Fruit fly (Drosophila melanogaster) whole organism, embryonic: Measurements from ENCODE around the gene Pp1-87B.

Source experiments
- BEAF-32 ChIP-seq: fragments of 200-800 bp; sonication (Bioruptor generic); optimal IDR thresholded peaks from 3 replicates; lab custom pipeline; 2017; ENCODE audit warnings: missing biosample characterization, missing genetic modification characterization, mild to moderate bottlenecking, moderate library complexity, missing genetic modification reagents
- Bdp1 ChIP-seq: fragments of 200-800 bp; sonication (Bioruptor generic); optimal IDR thresholded peaks from 3 replicates; lab custom pipeline; 2016; ENCODE audit warnings: missing biosample characterization, missing genetic modification characterization
- Bgb ChIP-seq: fragments of 200-800 bp; sonication (Bioruptor generic); IDR thresholded peaks from 2 replicates; pipeline ENCODE4 v1.3.6; 2022; ENCODE audit warnings: missing biosample characterization, missing genetic modification characterization; ENCODE audit not compliant: partially characterized antibody
- CG1024 ChIP-seq: fragments of 200-800 bp; sonication (Bioruptor generic); IDR thresholded peaks from 2 replicates; pipeline ENCODE4 v1.3.6; 2022; ENCODE audit warnings: missing biosample characterization, missing genetic modification characterization
- CG11398 ChIP-seq: fragments of 200-800 bp; sonication (Bioruptor generic); optimal IDR thresholded peaks from 2 replicates; lab custom pipeline; 2016; ENCODE audit warnings: missing biosample characterization, missing genetic modification characterization
- CG12659 ChIP-seq: fragments of 200-800 bp; sonication (Bioruptor generic); optimal IDR thresholded peaks from 3 replicates; lab custom pipeline; 2017; ENCODE audit warnings: mild to moderate bottlenecking, missing biosample characterization, missing genetic modification reagents, missing genetic modification characterization
- CG13296 ChIP-seq: fragments of 200-800 bp; sonication (Bioruptor generic); optimal IDR thresholded peaks from 3 replicates; lab custom pipeline; 2018; ENCODE audit warnings: missing biosample characterization, mild to moderate bottlenecking, missing genetic modification characterization
- CG14965 ChIP-seq: fragments of 200-800 bp; sonication (Bioruptor generic); optimal IDR thresholded peaks from 2 replicates; lab custom pipeline; 2016; ENCODE audit warnings: missing biosample characterization, missing genetic modification characterization, borderline replicate concordance
- CG15696 ChIP-seq: fragments of 200-800 bp; sonication (Bioruptor generic); optimal IDR thresholded peaks from 2 replicates; lab custom pipeline; 2019; ENCODE audit warnings: missing biosample characterization, mild to moderate bottlenecking, missing genetic modification characterization, moderate library complexity
- CG1603 ChIP-seq: fragments of 200-800 bp; sonication (Bioruptor generic); optimal IDR thresholded peaks from 2 replicates; lab custom pipeline; 2019; ENCODE audit warnings: missing biosample characterization, mild to moderate bottlenecking, missing genetic modification characterization, moderate library complexity
- CG17568 ChIP-seq: fragments of 200-800 bp; sonication (Bioruptor generic); optimal IDR thresholded peaks from 2 replicates; lab custom pipeline; 2018; ENCODE audit warnings: missing biosample characterization, mild to moderate bottlenecking, missing genetic modification characterization, moderate library complexity
- CG17802 ChIP-seq: fragments of 200-800 bp; sonication (Bioruptor generic); optimal IDR thresholded peaks from 2 replicates; lab custom pipeline; 2018; ENCODE audit warnings: missing biosample characterization, mild to moderate bottlenecking, missing genetic modification characterization, moderate library complexity
- CG1832 ChIP-seq: fragments of 200-800 bp; sonication (Bioruptor generic); optimal IDR thresholded peaks from 2 replicates; lab custom pipeline; 2017; ENCODE audit warnings: missing biosample characterization, mild to moderate bottlenecking, missing genetic modification characterization, inconsistent platforms
- CG3163 ChIP-seq: fragments of 200-800 bp; sonication (Bioruptor generic); optimal IDR thresholded peaks from 3 replicates; lab custom pipeline; 2016; ENCODE audit warnings: missing biosample characterization, missing genetic modification characterization
- CG32532 ChIP-seq: fragments of 200-800 bp; sonication (Bioruptor generic); IDR thresholded peaks from 2 replicates; pipeline ENCODE4 v1.3.6; 2022; ENCODE audit warnings: missing biosample characterization, missing genetic modification characterization
- CG3995 ChIP-seq: fragments of 200-800 bp; sonication (Bioruptor generic); optimal IDR thresholded peaks from 3 replicates; lab custom pipeline; 2016; ENCODE audit warnings: missing biosample characterization, missing genetic modification characterization
- CG42726 ChIP-seq: fragments of 200-800 bp; sonication (Bioruptor generic); IDR thresholded peaks from 2 replicates; pipeline ENCODE4 v1.3.6; 2022; ENCODE audit warnings: missing biosample characterization, missing genetic modification characterization; ENCODE audit not compliant: partially characterized antibody
- CG4328 ChIP-seq: fragments of 200-800 bp; sonication (Bioruptor generic); optimal IDR thresholded peaks from 3 replicates; lab custom pipeline; 2017; ENCODE audit warnings: missing biosample characterization, missing genetic modification reagents, missing genetic modification characterization
- CG7839 ChIP-seq: fragments of 200-800 bp; sonication (Bioruptor generic); optimal IDR thresholded peaks from 3 replicates; lab custom pipeline; 2018; ENCODE audit warnings: missing biosample characterization, mild to moderate bottlenecking, missing genetic modification characterization, moderate library complexity
- CG7963 ChIP-seq: fragments of 200-800 bp; sonication (Bioruptor generic); IDR thresholded peaks from 3 replicates; pipeline ENCODE4 v1.3.6; 2022; ENCODE audit warnings: missing biosample characterization, missing genetic modification characterization; ENCODE audit not compliant: partially characterized antibody
- CG9727 ChIP-seq: fragments of 200-800 bp; sonication (Bioruptor generic); optimal IDR thresholded peaks from 3 replicates; lab custom pipeline; 2017; ENCODE audit warnings: missing biosample characterization, mild to moderate bottlenecking, missing genetic modification characterization
- CrebB ChIP-seq: fragments of 200-800 bp; sonication (Bioruptor generic); optimal IDR thresholded peaks from 3 replicates; lab custom pipeline; 2018; ENCODE audit warnings: missing biosample characterization, mild to moderate bottlenecking, missing genetic modification characterization
- D19A ChIP-seq: fragments of 200-800 bp; optimal IDR thresholded peaks from 3 replicates; lab custom pipeline; 2019; ENCODE audit warnings: missing biosample characterization, mild to moderate bottlenecking, missing genetic modification characterization, moderate library complexity
- Dp ChIP-seq: fragments of 200-800 bp; sonication (Bioruptor generic); optimal IDR thresholded peaks from 2 replicates; lab custom pipeline; 2018; ENCODE audit warnings: missing biosample characterization, mild to moderate bottlenecking, missing genetic modification characterization, moderate library complexity
- Dref ChIP-seq: fragments of 200-800 bp; sonication (Bioruptor generic); IDR thresholded peaks from 2 replicates; pipeline ENCODE4 v1.3.6; 2022; ENCODE audit warnings: missing biosample characterization, missing genetic modification characterization
- Gsc ChIP-seq: fragments of 200-800 bp; sonication (Bioruptor generic); IDR thresholded peaks from 2 replicates; pipeline ENCODE4 v1.3.6; 2022; ENCODE audit warnings: missing biosample characterization, missing genetic modification characterization
- HHEX ChIP-seq: fragments of 200-800 bp; sonication (Bioruptor generic); optimal IDR thresholded peaks from 3 replicates; lab custom pipeline; 2017; ENCODE audit warnings: missing biosample characterization, mild to moderate bottlenecking, missing genetic modification characterization, missing genetic modification reagents
- HLH3B ChIP-seq: fragments of 200-800 bp; sonication (Bioruptor generic); IDR thresholded peaks from 2 replicates; pipeline ENCODE4 v1.3.6; 2022; ENCODE audit warnings: missing biosample characterization, missing genetic modification characterization
- HmgZ ChIP-seq: fragments of 200-800 bp; sonication (Bioruptor generic); optimal IDR thresholded peaks from 2 replicates; lab custom pipeline; 2018; ENCODE audit warnings: missing biosample characterization, mild to moderate bottlenecking, missing genetic modification characterization
- MESR4 ChIP-seq: fragments of 200-800 bp; sonication (Bioruptor generic); optimal IDR thresholded peaks from 2 replicates; lab custom pipeline; 2018; ENCODE audit warnings: missing biosample characterization, mild to moderate bottlenecking, missing genetic modification characterization, moderate library complexity
- Opbp ChIP-seq: fragments of 200-800 bp; sonication (Bioruptor generic); IDR thresholded peaks from 3 replicates; pipeline ENCODE4 v1.3.6; 2022; ENCODE audit warnings: missing biosample characterization, missing genetic modification characterization; ENCODE audit not compliant: partially characterized antibody
- Ravus ChIP-seq: fragments of 200-800 bp; sonication (Bioruptor generic); IDR thresholded peaks from 2 replicates; pipeline ENCODE4 v1.3.6; 2022; ENCODE audit warnings: missing biosample characterization, missing genetic modification characterization
- Stat92E ChIP-seq, 3 experiments: fragments of >200 bp in 2 of 3; fragments of 200-800 bp in 1 of 3; sonication (Bioruptor generic) in 1 of 3; optimal IDR thresholded peaks; 2 replicates each; lab custom pipeline; 2017 to 2019; ENCODE audit warnings: missing biosample characterization in 3 of 3, missing genetic modification characterization in 3 of 3, mild to moderate bottlenecking in 1 of 3, moderate library complexity in 1 of 3
- YL-1 ChIP-seq: fragments of 200-800 bp; sonication (Bioruptor generic); optimal IDR thresholded peaks from 3 replicates; lab custom pipeline; 2017; ENCODE audit warnings: missing biosample characterization, mild to moderate bottlenecking, missing genetic modification characterization
- aop ChIP-seq: fragments of 200-800 bp; sonication (Bioruptor generic); IDR thresholded peaks from 2 replicates; pipeline ENCODE4 v1.3.6; 2022; ENCODE audit warnings: missing biosample characterization, missing genetic modification characterization
- ase ChIP-seq: fragments of 200-800 bp; sonication (Bioruptor generic); IDR thresholded peaks from 3 replicates; pipeline ENCODE4 v1.3.6; 2022; ENCODE audit warnings: missing biosample characterization, missing genetic modification characterization
- cad ChIP-seq: fragments of >200 bp; optimal IDR thresholded peaks from 2 replicates; lab custom pipeline; 2017; ENCODE audit warnings: missing biosample characterization, missing genetic modification characterization
- corto ChIP-seq: fragments of 200-800 bp; sonication (Bioruptor generic); optimal IDR thresholded peaks from 2 replicates; lab custom pipeline; 2016; ENCODE audit warnings: missing biosample characterization, mild to moderate bottlenecking, missing genetic modification characterization, moderate library complexity
- ewg ChIP-seq: fragments of 200-800 bp; sonication (Bioruptor generic); optimal IDR thresholded peaks from 3 replicates; lab custom pipeline; 2017; ENCODE audit warnings: mild to moderate bottlenecking, missing biosample characterization, missing genetic modification reagents, missing genetic modification characterization
- fd64A ChIP-seq: fragments of 200-800 bp; sonication (Bioruptor generic); optimal IDR thresholded peaks from 3 replicates; lab custom pipeline; 2018; ENCODE audit warnings: missing biosample characterization, mild to moderate bottlenecking, missing genetic modification characterization
- h ChIP-seq: fragments of >200 bp; optimal IDR thresholded peaks from 2 replicates; lab custom pipeline; 2017
- p53 ChIP-seq: fragments of 200-800 bp; sonication (Bioruptor generic); optimal IDR thresholded peaks from 2 replicates; lab custom pipeline; 2016; ENCODE audit warnings: missing biosample characterization, missing genetic modification characterization
- repo ChIP-seq: fragments of 200-800 bp; sonication (Bioruptor generic); optimal IDR thresholded peaks from 2 replicates; lab custom pipeline; 2016; ENCODE audit warnings: missing biosample characterization, missing genetic modification characterization
- sob ChIP-seq: fragments of 200-800 bp; sonication (Bioruptor generic); IDR thresholded peaks from 2 replicates; pipeline ENCODE4 v1.3.6; 2022; ENCODE audit warnings: missing biosample characterization, missing genetic modification characterization
- sug ChIP-seq: fragments of 200-800 bp; optimal IDR thresholded peaks from 2 replicates; lab custom pipeline; 2019; ENCODE audit warnings: missing biosample characterization, mild to moderate bottlenecking, missing genetic modification characterization, moderate library complexity
- tin ChIP-seq: fragments of 200-800 bp; sonication (Bioruptor generic); optimal IDR thresholded peaks from 3 replicates; lab custom pipeline; 2016; ENCODE audit warnings: missing biosample characterization, missing genetic modification characterization
- tna ChIP-seq: fragments of 200-800 bp; sonication (Bioruptor generic); IDR thresholded peaks from 2 replicates; pipeline ENCODE4 v1.3.6; 2022; ENCODE audit warnings: missing biosample characterization, missing genetic modification characterization; ENCODE audit not compliant: partially characterized antibody
- usp ChIP-seq: fragments of >200 bp; optimal IDR thresholded peaks from 2 replicates; lab custom pipeline; 2017; ENCODE audit warnings: missing biosample characterization, missing genetic modification characterization
- vnd ChIP-seq: fragments of 200-800 bp; sonication (Bioruptor generic); IDR thresholded peaks from 3 replicates; pipeline ENCODE4 v1.3.6; 2022; ENCODE audit warnings: missing biosample characterization, missing genetic modification characterization; ENCODE audit not compliant: partially characterized antibody
- wdn ChIP-seq: fragments of 200-800 bp; sonication (Bioruptor generic); IDR thresholded peaks from 2 replicates; pipeline ENCODE4 v1.3.6; 2022; ENCODE audit warnings: missing biosample characterization, missing genetic modification characterization

Pp1-87B gene

DNA sequence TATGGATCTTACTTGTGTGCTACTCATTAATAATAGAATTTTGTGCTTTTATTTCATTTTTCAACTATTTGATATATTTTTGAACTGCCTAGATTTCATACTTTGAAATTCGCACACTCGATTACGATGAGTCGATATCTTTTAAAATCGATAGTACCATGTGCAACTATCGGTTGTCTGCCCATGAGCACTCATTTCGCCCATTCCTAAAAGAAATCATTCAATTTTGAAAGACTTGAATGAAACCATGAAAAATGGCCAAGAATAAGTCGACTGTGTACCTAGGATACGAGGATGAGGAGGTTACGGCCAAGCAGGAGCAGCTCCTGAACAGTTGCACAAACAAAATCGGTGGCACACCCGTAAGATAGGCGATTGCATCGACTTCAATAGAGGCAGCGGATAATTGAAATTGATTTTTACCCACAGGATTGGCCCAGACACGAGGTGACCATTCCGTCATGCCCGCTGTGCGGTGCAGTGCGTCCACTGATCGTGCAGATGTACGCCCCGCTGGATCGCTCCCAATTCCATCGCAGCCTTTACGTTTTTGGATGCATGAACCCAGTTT, 30.7 kb upstream of the Pp1-87B start, which contains the start of gene trus (continued):
- no peak for TF ChIP-seq CG3163
- TF ChIP-seq Opbp: peak; percentile 89
- no peak for TF ChIP-seq HLH3B (GFP tag; lab: Robert Waterston, UW)
- TF ChIP-seq repo (GFP tag; lab: Kevin White, UChicago): no peak
- TF ChIP-seq CrebB (tag; lab: Kevin White, UChicago): no peak
- TF ChIP-seq YL-1 (GFP tag; lab: Kevin White, UChicago): peak; percentile 55
- no peak for TF ChIP-seq HHEX
- peak; percentile 54 for TF ChIP-seq D19A (tag; lab: Kevin White, UChicago)
- no peak for TF ChIP-seq wdn (GFP tag; lab: Robert Waterston, UW)
- TF ChIP-seq p53 (GFP tag; lab: Kevin White, UChicago): no peak
- TF ChIP-seq ewg (GFP tag; lab: Kevin White, UChicago): no peak
- no peak for TF ChIP-seq CG15696 (tag; lab: Kevin White, UChicago)
- no peak for TF ChIP-seq h
- peak; percentile 14 for TF ChIP-seq HmgZ (tag; lab: Kevin White, UChicago)
- TF ChIP-seq Stat92E (GFP tag; optimal IDR thresholded peaks at IDR 0.05; lab: Kevin White, UChicago): peak in 1 of 3 experiments; percentile 9
- TF ChIP-seq corto (GFP tag; lab: Kevin White, UChicago): no peak
- TF ChIP-seq usp (GFP tag; lab: Kevin White, UChicago): no peak
- TF ChIP-seq CG11398 (GFP tag; lab: Kevin White, UChicago): no peak
- no peak for TF ChIP-seq Ravus (GFP tag; lab: Robert Waterston, UW)
- TF ChIP-seq ase (GFP tag; lab: Robert Waterston, UW): no peak
- TF ChIP-seq CG12659 (GFP tag; lab: Kevin White, UChicago): peak; percentile 24
- TF ChIP-seq CG14965: no peak
- TF ChIP-seq BEAF-32 (GFP tag; lab: Kevin White, UChicago): peak; percentile 83
- TF ChIP-seq cad: no peak
- TF ChIP-seq CG17802 (tag; lab: Kevin White, UChicago): no peak
- TF ChIP-seq tin: no peak
- peak; percentile 87 for TF ChIP-seq Dp
- TF ChIP-seq CG13296 (GFP tag; lab: Kevin White, UChicago): no peak
- peak; percentile 79 for TF ChIP-seq MESR4 (GFP tag; lab: Kevin White, UChicago)
- TF ChIP-seq CG3995: no peak
- TF ChIP-seq sob: no peak
- TF ChIP-seq CG9727 (GFP tag; lab: Kevin White, UChicago): no peak
- no peak for TF ChIP-seq Bdp1 (GFP tag; lab: Kevin White, UChicago)
- no peak for TF ChIP-seq Gsc (GFP tag; lab: Robert Waterston, UW)
- peak; percentile 89 for TF ChIP-seq Bgb (GFP tag; lab: Robert Waterston, UW)
- TF ChIP-seq CG42726 (GFP tag; lab: Robert Waterston, UW): peak; percentile 46; the same call in 1 of the 2 replicates
- no peak for TF ChIP-seq aop (GFP tag; lab: Robert Waterston, UW)
- TF ChIP-seq vnd (GFP tag; lab: Robert Waterston, UW): peak; percentile 76
- no peak for TF ChIP-seq fd64A
- TF ChIP-seq CG1024 (GFP tag; lab: Robert Waterston, UW): no peak
- TF ChIP-seq CG4328: no peak
- no peak for TF ChIP-seq CG1832 (GFP tag; lab: Kevin White, UChicago)
- no peak for TF ChIP-seq CG7839
- no peak for TF ChIP-seq CG32532 (GFP tag; lab: Robert Waterston, UW)
- TF ChIP-seq Dref: peak; percentile 93
- TF ChIP-seq CG1603 (tag; lab: Kevin White, UChicago): no peak
- TF ChIP-seq sug: peak; percentile 17
- TF ChIP-seq CG7963: peak; percentile 62; the same call in 2 of the 3 replicates
- TF ChIP-seq CG17568: no peak
- peak; percentile 82 for TF ChIP-seq tna (GFP tag; lab: Robert Waterston, UW)
